Fruit fly (Drosophila melanogaster): ENCODE results near the gene CG43740.

Gene CG43740

dm6 chrX:10300140-10300539 is 33.3 kb upstream of the CG43740 start (continued):
- TF ChIP-seq Poxn (GFP tag; IDR thresholded peaks at IDR 0.05) (no peak), CG2712 (tag; optimal IDR thresholded peaks at IDR 0.05) (peak; percentile 28), stwl (tag; optimal IDR thresholded peaks at IDR 0.05) (no peak), CG12104 (GFP tag; optimal IDR thresholded peaks at IDR 0.05) (no peak), Doc3 (GFP tag; IDR thresholded peaks at IDR 0.05; ENCODE audit: partially characterized antibody) (no peak), PHDP (tag; optimal IDR thresholded peaks at IDR 0.05) (peak; percentile 8), fu2 (GFP tag; optimal IDR thresholded peaks at IDR 0.05) (no peak), sr (GFP tag; IDR thresholded peaks at IDR 0.05) (no peak)

- TF ChIP-seq Opbp (GFP tag; IDR thresholded peaks at IDR 0.05; ENCODE audit: partially characterized antibody) = 0 out of 3 replicates have a peak, but pooled peaks have one; percentile 43
- TF ChIP-seq repo (GFP tag; optimal IDR thresholded peaks at IDR 0.05) = no peak
- TF ChIP-seq knrl (GFP tag; IDR thresholded peaks at IDR 0.05; ENCODE audit: partially characterized antibody) = peak; percentile 17; the same call in 1 of the 3 replicates
- 0 out of 3 replicates have a peak, but pooled peaks have one; percentile 13 for TF ChIP-seq CG16813 (GFP tag; IDR thresholded peaks at IDR 0.05; ENCODE audit: partially characterized antibody)
- TF ChIP-seq Dfd (GFP tag; optimal IDR thresholded peaks at IDR 0.05) = peak in 1 of 2 experiments; percentile 69
- no peak for TF ChIP-seq ara (GFP tag; IDR thresholded peaks at IDR 0.05)
- no peak for TF ChIP-seq Deaf1 (tag; optimal IDR thresholded peaks at IDR 0.05)
- no peak for TF ChIP-seq jumu (GFP tag; optimal IDR thresholded peaks at IDR 0.05)
- no peak for TF ChIP-seq CG3065 (GFP tag; optimal IDR thresholded peaks at IDR 0.05)
- TF ChIP-seq CG9817 (tag; optimal IDR thresholded peaks at IDR 0.05) = no peak
- TF ChIP-seq CG17568 (GFP tag; optimal IDR thresholded peaks at IDR 0.05) = no peak
- TF ChIP-seq sob (GFP tag; IDR thresholded peaks at IDR 0.05) = no peak
- TF ChIP-seq CG31365 (tag; optimal IDR thresholded peaks at IDR 0.05) = peak; percentile 95
- no peak for TF ChIP-seq CG5180 (GFP tag; optimal IDR thresholded peaks at IDR 0.05)
- no peak for TF ChIP-seq cg (GFP tag; optimal IDR thresholded peaks at IDR 0.05)
- TF ChIP-seq MBD-R2 (GFP tag; IDR thresholded peaks at IDR 0.05) = peak; percentile 19; the same call in 1 of the 2 replicates
- TF ChIP-seq peb (GFP tag; IDR thresholded peaks at IDR 0.05) = no peak
- no peak for TF ChIP-seq seq (GFP tag; IDR thresholded peaks at IDR 0.05)
- no peak for TF ChIP-seq ato (GFP tag; IDR thresholded peaks at IDR 0.05; ENCODE audit: partially characterized antibody)
- peak; percentile 33 for TF ChIP-seq CG8290 (GFP tag; optimal IDR thresholded peaks at IDR 0.05)
- TF ChIP-seq CG8290 (tag; optimal IDR thresholded peaks at IDR 0.05) = peak in 1 of 2 experiments; percentile 16
- TF ChIP-seq CG9727 (GFP tag; optimal IDR thresholded peaks at IDR 0.05) = no peak
- no peak for TF ChIP-seq CG4328 (GFP tag; optimal IDR thresholded peaks at IDR 0.05)
- TF ChIP-seq CG6791 (GFP tag; IDR thresholded peaks at IDR 0.05; ENCODE audit: partially characterized antibody) = 0 out of 3 replicates have a peak, but pooled peaks have one; percentile 26
- 0 out of 3 replicates have a peak, but pooled peaks have one; percentile 74 for TF ChIP-seq CG2199 (GFP tag; IDR thresholded peaks at IDR 0.05)
- peak; percentile 41 for TF ChIP-seq stwl (tag; optimal IDR thresholded peaks at IDR 0.05)
- peak in 1 of 2 experiments; percentile 87 for TF ChIP-seq Eip74EF (GFP tag; optimal IDR thresholded peaks at IDR 0.05)
- TF ChIP-seq CG4282 (GFP tag; optimal IDR thresholded peaks at IDR 0.05) = no peak
Observed at dm6 chrX:10307955-10308354, 25.5 kb upstream of the CG43740 start.

- TF ChIP-seq CG1602 (GFP tag; optimal IDR thresholded peaks at IDR 0.05) = no peak
- TF ChIP-seq sens (GFP tag) = peak; percentile 46
- no peak for TF ChIP-seq sim (GFP tag; IDR thresholded peaks at IDR 0.05)
- TF ChIP-seq Jarid2 (GFP tag; optimal IDR thresholded peaks at IDR 0.05) = peak; percentile 44
- peak; percentile 30 to 73 for TF ChIP-seq Trl (optimal IDR thresholded peaks at IDR 0.05)
- TF ChIP-seq Trl (GFP tag; optimal IDR thresholded peaks at IDR 0.05) = no peak
- peak; percentile 95 for TF ChIP-seq CG31365 (tag; optimal IDR thresholded peaks at IDR 0.05)
- peak; percentile 22 for TF ChIP-seq HLHmδ (GFP tag; optimal IDR thresholded peaks at IDR 0.05)
- no peak for TF ChIP-seq CG6765 (GFP tag; optimal IDR thresholded peaks at IDR 0.05)
- peak; percentile 14; the same call in 1 of the 3 replicates for TF ChIP-seq CG14860 (GFP tag; IDR thresholded peaks at IDR 0.05; ENCODE audit: partially characterized antibody)
- TF ChIP-seq seq (GFP tag; IDR thresholded peaks at IDR 0.05) = no peak
- TF ChIP-seq CG8290 (GFP tag; optimal IDR thresholded peaks at IDR 0.05) = peak; percentile 20
- no peak for TF ChIP-seq CG8290 (tag; optimal IDR thresholded peaks at IDR 0.05)
- no peak for TF ChIP-seq jumu (GFP tag; optimal IDR thresholded peaks at IDR 0.05)
- TF ChIP-seq knrl (GFP tag; IDR thresholded peaks at IDR 0.05; ENCODE audit: partially characterized antibody) = 0 out of 3 replicates have a peak, but pooled peaks have one; percentile 16
- TF ChIP-seq Myb (GFP tag; optimal IDR thresholded peaks at IDR 0.05) = no peak
- 0 out of 2 replicates have a peak, but pooled peaks have one; percentile 9 for TF ChIP-seq CG32532 (GFP tag; IDR thresholded peaks at IDR 0.05)
- peak; percentile 68; the same call in 2 of the 3 replicates for TF ChIP-seq ci (GFP tag; IDR thresholded peaks at IDR 0.05)
- no peak for TF ChIP-seq scrt (GFP tag; optimal IDR thresholded peaks at IDR 0.05)
Observed at dm6 chrX:10308996-10309395, 24.5 kb upstream of the CG43740 start.

Data from whole organism, embryonic.